Fruit fly (Drosophila melanogaster) whole organism: ENCODE measurements around the gene fzy.

Source experiments
- CG8478 ChIP-seq: fragments of >200 bp; optimal IDR thresholded peaks from 2 replicates; lab custom pipeline; 2018; ENCODE audit warnings: inconsistent platforms
- EcR ChIP-seq, 2 experiments: fragments of >200 bp; optimal IDR thresholded peaks; 2 replicates each; lab custom pipeline; 2017; ENCODE audit warnings: missing biosample characterization in 2 of 2, missing genetic modification characterization in 2 of 2, missing genetic modification reagents in 2 of 2
- psq ChIP-seq: fragments of >200 bp; optimal IDR thresholded peaks from 2 replicates; lab custom pipeline; 2017
- usp ChIP-seq: fragments of >200 bp; optimal IDR thresholded peaks from 2 replicates; lab custom pipeline; 2017; ENCODE audit warnings: missing biosample characterization, missing genetic modification characterization, mixed read lengths

dm6 chr2L:16282077-16282471, 28.7 kb upstream of the fzy start:
- TF ChIP-seq psq (lab: Kevin White, UChicago) (no peak), usp (GFP tag; lab: Kevin White, UChicago) (no peak), EcR (GFP tag; optimal IDR thresholded peaks at IDR 0.05; lab: Kevin White, UChicago) (peak in 1 of 2 experiments; percentile 78), CG8478 (lab: Kevin White, UChicago) (no peak)
